Worm (Caenorhabditis elegans) whole organism, late embryonic: ENCODE data around the gene ver-3.

Source experiments
- C38D4.7 ChIP-seq: fragments of 200-800 bp; sonication (Bioruptor generic); optimal IDR thresholded peaks from 2 replicates; lab custom pipeline; 2018; ENCODE audit warnings: mild to moderate bottlenecking, missing genetic modification characterization, moderate library complexity, missing compliant biosample characterization
- K02D7.2 ChIP-seq: sonication (generic microtip); optimal IDR thresholded peaks from 2 replicates; lab custom pipeline; 2017; ENCODE audit warnings: mild to moderate bottlenecking, missing genetic modification characterization, missing compliant biosample characterization
- K09A11.1 ChIP-seq: sonication (generic microtip); optimal IDR thresholded peaks from 2 replicates; lab custom pipeline; 2017; ENCODE audit warnings: antibody characterized with exemption, mild to moderate bottlenecking, missing genetic modification characterization, missing compliant biosample characterization; ENCODE audit not compliant: insufficient read depth
- Y22D7AL.16 ChIP-seq: sonication (generic microtip); optimal IDR thresholded peaks from 2 replicates; lab custom pipeline; 2016; ENCODE audit warnings: missing genetic modification characterization, missing compliant biosample characterization
- ceh-14 ChIP-seq: sonication (generic microtip); optimal IDR thresholded peaks from 2 replicates; lab custom pipeline; 2016; ENCODE audit warnings: missing genotype, missing genetic modification characterization, missing compliant biosample characterization
- ceh-18 ChIP-seq: sonication (generic microtip); optimal IDR thresholded peaks from 2 replicates; lab custom pipeline; 2016; ENCODE audit warnings: missing genetic modification characterization, missing compliant biosample characterization
- ceh-2 ChIP-seq: sonication (generic microtip); optimal IDR thresholded peaks from 2 replicates; lab custom pipeline; 2016; ENCODE audit warnings: missing genotype, missing genetic modification characterization, missing compliant biosample characterization
- ceh-24 ChIP-seq: sonication (generic microtip); optimal IDR thresholded peaks from 2 replicates; lab custom pipeline; 2016; ENCODE audit warnings: mild to moderate bottlenecking, missing genetic modification characterization, missing compliant biosample characterization
- ceh-34 ChIP-seq: sonication (generic microtip); optimal IDR thresholded peaks from 2 replicates; lab custom pipeline; 2016; ENCODE audit warnings: mild to moderate bottlenecking, missing genetic modification characterization, missing compliant biosample characterization
- ceh-6 ChIP-seq: fragments of 200-800 bp; sonication (Bioruptor generic); optimal IDR thresholded peaks from 2 replicates; lab custom pipeline; 2018; ENCODE audit warnings: mild to moderate bottlenecking, missing genetic modification characterization, missing compliant biosample characterization
- dve-1 ChIP-seq: sonication (generic microtip); optimal IDR thresholded peaks from 2 replicates; lab custom pipeline; 2017; ENCODE audit warnings: antibody characterized with exemption, mild to moderate bottlenecking, missing genetic modification characterization, missing compliant biosample characterization
- elt-2 ChIP-seq: sonication (generic microtip); optimal IDR thresholded peaks from 2 replicates; lab custom pipeline; 2016; ENCODE audit warnings: missing genetic modification reagents, missing genetic modification characterization, missing compliant biosample characterization
- elt-4 ChIP-seq: sonication (generic microtip); optimal IDR thresholded peaks from 2 replicates; lab custom pipeline; 2016; ENCODE audit warnings: missing genetic modification characterization, missing compliant biosample characterization
- fkh-10 ChIP-seq: fragments of 150-350 bp; optimal IDR thresholded peaks from 2 replicates; lab custom pipeline; 2014; ENCODE audit warnings: missing biosample characterization, missing genetic modification reagents, missing genetic modification characterization
- hlh-13 ChIP-seq: fragments of 200-800 bp; sonication (Bioruptor generic); optimal IDR thresholded peaks from 2 replicates; lab custom pipeline; 2018; ENCODE audit warnings: mild to moderate bottlenecking, missing genetic modification characterization, missing compliant biosample characterization
- lim-6 ChIP-seq: sonication (generic microtip); optimal IDR thresholded peaks from 2 replicates; lab custom pipeline; 2016; ENCODE audit warnings: missing genetic modification characterization, missing compliant biosample characterization
- lin-11 ChIP-seq: fragments of 200-800 bp; sonication (Bioruptor generic); optimal IDR thresholded peaks from 2 replicates; lab custom pipeline; 2018; ENCODE audit warnings: mild to moderate bottlenecking, missing genetic modification characterization, missing compliant biosample characterization
- madf-2 ChIP-seq: sonication (generic microtip); optimal IDR thresholded peaks from 2 replicates; lab custom pipeline; 2017; ENCODE audit warnings: missing genetic modification characterization, missing compliant biosample characterization
- nfya-1 ChIP-seq: sonication (generic microtip); optimal IDR thresholded peaks from 2 replicates; lab custom pipeline; 2017; ENCODE audit warnings: missing genetic modification characterization, mild to moderate bottlenecking, missing compliant biosample characterization, antibody characterized with exemption, moderate library complexity
- nhr-11 ChIP-seq: fragments of 150-350 bp; optimal IDR thresholded peaks from 2 replicates; lab custom pipeline; 2014; ENCODE audit warnings: missing biosample characterization, missing genetic modification characterization
- nhr-232 ChIP-seq: sonication (generic microtip); optimal IDR thresholded peaks from 2 replicates; lab custom pipeline; 2016; ENCODE audit warnings: missing genetic modification characterization, missing compliant biosample characterization
- npax-4 ChIP-seq: sonication (generic microtip); optimal IDR thresholded peaks from 2 replicates; lab custom pipeline; 2016; ENCODE audit warnings: missing genetic modification characterization, missing compliant biosample characterization
- odd-2 ChIP-seq: sonication (generic microtip); optimal IDR thresholded peaks from 2 replicates; lab custom pipeline; 2017; ENCODE audit warnings: antibody characterized with exemption, mild to moderate bottlenecking, missing genetic modification characterization, missing compliant biosample characterization
- pag-3 ChIP-seq: sonication (generic microtip); optimal IDR thresholded peaks from 2 replicates; lab custom pipeline; 2016; ENCODE audit warnings: missing compliant biosample characterization, missing genetic modification characterization, borderline replicate concordance
- pax-1 ChIP-seq: fragments of 150-350 bp; optimal IDR thresholded peaks from 2 replicates; lab custom pipeline; 2014; ENCODE audit warnings: missing biosample characterization, missing genetic modification characterization
- pha-4 ChIP-seq: fragments of 150-350 bp; optimal IDR thresholded peaks from 2 replicates; lab custom pipeline; 2018; ENCODE audit warnings: missing biosample characterization, missing genetic modification reagents, missing genetic modification characterization
- pqm-1 ChIP-seq: sonication (generic microtip); optimal IDR thresholded peaks from 2 replicates; lab custom pipeline; 2016; ENCODE audit warnings: missing genetic modification characterization, missing compliant biosample characterization
- sox-2 ChIP-seq: fragments of 200-800 bp; sonication (Bioruptor generic); IDR thresholded peaks from 2 replicates; pipeline ENCODE4 v1.3.6; 2022; ENCODE audit warnings: missing genetic modification reagents, missing genetic modification characterization, missing compliant biosample characterization
- ttx-3 ChIP-seq: sonication (generic microtip); optimal IDR thresholded peaks from 2 replicates; lab custom pipeline; 2016; ENCODE audit warnings: missing genetic modification reagents, missing genetic modification characterization, missing compliant biosample characterization
- unc-3 ChIP-seq, 2 experiments: fragments of 200-800 bp in 1 of 2; sonication (Bioruptor generic) in 1 of 2; sonication (generic microtip) in 1 of 2; conservative IDR thresholded peaks in 1 of 2; optimal IDR thresholded peaks in 1 of 2; 2 replicates each; pipeline versions ENCODE4 v1.3.6 to Lab custom; 2016 to 2022; ENCODE audit warnings: missing compliant biosample characterization in 2 of 2, missing genetic modification characterization in 2 of 2, missing genetic modification reagents in 1 of 2
- unc-86 ChIP-seq: sonication (generic microtip); optimal IDR thresholded peaks from 2 replicates; lab custom pipeline; 2016; ENCODE audit warnings: missing genetic modification characterization, missing compliant biosample characterization
- zip-5 ChIP-seq: sonication (generic microtip); optimal IDR thresholded peaks from 2 replicates; lab custom pipeline; 2016; ENCODE audit warnings: missing genetic modification characterization, missing compliant biosample characterization
- ztf-16 ChIP-seq: sonication (generic microtip); optimal IDR thresholded peaks from 2 replicates; lab custom pipeline; 2017; ENCODE audit warnings: missing genetic modification characterization, missing compliant biosample characterization

ver-3 gene

ce11 chrX:11001750-11002149, 9.5 kb downstream of the ver-3 start, which contains the start of gene col-177:
Gene col-177, minus strand, starts transcription at chrX:11001850.
- no peak for TF ChIP-seq lin-11
- no peak for TF ChIP-seq K02D7.2 (tag; lab: Kevin White, UChicago)
- no peak for TF ChIP-seq ceh-24 (tag; lab: Kevin White, UChicago)
- TF ChIP-seq ceh-2: no peak
- no peak for TF ChIP-seq sox-2 (GFP tag; lab: Robert Waterston, UW)
- no peak for TF ChIP-seq pag-3 (tag; lab: Kevin White, UChicago)
- TF ChIP-seq ceh-6 (GFP tag; lab: Kevin White, UChicago): no peak
- no peak for TF ChIP-seq nfya-1 (tag; lab: Kevin White, UChicago)
- TF ChIP-seq pha-4: no peak
- TF ChIP-seq nhr-232 (tag; lab: Kevin White, UChicago): no peak
- no peak for TF ChIP-seq unc-86 (tag; lab: Kevin White, UChicago)
- TF ChIP-seq dve-1 (tag; lab: Kevin White, UChicago): no peak
- TF ChIP-seq unc-3 (GFP tag; conservative IDR thresholded peaks at IDR 0.05; lab: Robert Waterston, UW): no peak
- TF ChIP-seq unc-3 (tag; optimal IDR thresholded peaks at IDR 0.05; lab: Kevin White, UChicago): no peak

- TF ChIP-seq K09A11.1 (peak; percentile 59), nfya-1 (tag; lab: Kevin White, UChicago) (no peak), pqm-1 (tag; lab: Kevin White, UChicago) (no peak), zip-5 (tag; lab: Kevin White, UChicago) (no peak), odd-2 (tag; lab: Kevin White, UChicago) (no peak)
- TF ChIP-seq, all 69 proteins: peak for 1
Measured at ce11 chrX:11003701-11004100, 11.4 kb downstream of the ver-3 start.

ce11 chrX:11007393-11007792, 15.1 kb downstream of the ver-3 start:
- TF ChIP-seq sox-2 (GFP tag; lab: Robert Waterston, UW) (no peak), pax-1 (tag; lab: Kevin White, UChicago) (no peak), ttx-3 (no peak), madf-2 (tag; lab: Kevin White, UChicago) (no peak), unc-3 (GFP tag; conservative IDR thresholded peaks at IDR 0.05; lab: Robert Waterston, UW) (no peak), unc-3 (tag; optimal IDR thresholded peaks at IDR 0.05; lab: Kevin White, UChicago) (no peak), ceh-18 (tag; lab: Kevin White, UChicago) (no peak), C38D4.7 (GFP tag; lab: Kevin White, UChicago) (no peak), ceh-2 (no peak), lin-11 (no peak), fkh-10 (GFP tag; lab: Kevin White, UChicago) (no peak), npax-4 (no peak)

ce11 chrX:11008052-11008451, 15.8 kb downstream of the ver-3 start, which contains the start of gene del-5:
Gene del-5, minus strand, starts transcription at chrX:11008181.
- TF ChIP-seq elt-4 (tag; lab: Kevin White, UChicago) (no peak), npax-4 (no peak), odd-2 (tag; lab: Kevin White, UChicago) (no peak), ceh-34 (tag; lab: Kevin White, UChicago) (no peak), unc-3 (GFP tag; conservative IDR thresholded peaks at IDR 0.05; lab: Robert Waterston, UW) (no peak), unc-3 (tag; optimal IDR thresholded peaks at IDR 0.05; lab: Kevin White, UChicago) (no peak), elt-2 (peak; percentile 31)

ce11 chrX:11008954-11009353, 16.7 kb downstream of the ver-3 start, which contains the start of gene ttr-31:
Gene ttr-31, minus strand, starts transcription at chrX:11009054.
- no peak for TF ChIP-seq ztf-16 (tag; lab: Kevin White, UChicago)
- TF ChIP-seq hlh-13: no peak
- no peak for TF ChIP-seq Y22D7AL.16
- no peak for TF ChIP-seq ceh-14 (tag; lab: Kevin White, UChicago)
- no peak for TF ChIP-seq npax-4
- TF ChIP-seq lim-6: no peak
- no peak for TF ChIP-seq nhr-11 (tag; lab: Kevin White, UChicago)
